Fruit fly (Drosophila melanogaster) whole organism, embryonic: ENCODE data around the gene peb.
A peak's percentile ranks its signal among the peaks of the same experiment; 100 is the strongest.

ENCODE experiments used
- ATbp ChIP-seq: fragments of 200-800 bp; sonication (Bioruptor generic); optimal IDR thresholded peaks from 2 replicates; lab custom pipeline; 2017; ENCODE audit warnings: missing biosample characterization, mild to moderate bottlenecking, missing genetic modification characterization, missing genetic modification reagents
- B-H2 ChIP-seq: fragments of 200-800 bp; sonication (Bioruptor generic); optimal IDR thresholded peaks from 2 replicates; lab custom pipeline; 2018; ENCODE audit warnings: missing biosample characterization, mild to moderate bottlenecking, missing genetic modification characterization
- CG10274 ChIP-seq: fragments of 200-800 bp; sonication (Bioruptor generic); optimal IDR thresholded peaks from 3 replicates; lab custom pipeline; 2017; ENCODE audit warnings: missing biosample characterization, mild to moderate bottlenecking, missing genetic modification characterization
- CG10462 ChIP-seq: fragments of 200-800 bp; sonication (Bioruptor generic); optimal IDR thresholded peaks from 2 replicates; lab custom pipeline; 2016; ENCODE audit warnings: missing biosample characterization, missing genetic modification characterization
- CG11093 ChIP-seq: fragments of 200-800 bp; sonication (Bioruptor generic); IDR thresholded peaks from 3 replicates; pipeline ENCODE4 v1.3.6; 2022; ENCODE audit warnings: missing biosample characterization, missing genetic modification characterization
- CG11696 ChIP-seq: fragments of 200-800 bp; sonication (Bioruptor generic); IDR thresholded peaks from 2 replicates; pipeline ENCODE4 v1.3.6; 2022; ENCODE audit warnings: missing biosample characterization, missing genetic modification characterization
- CG12299 ChIP-seq: fragments of 200-800 bp; sonication (Bioruptor generic); optimal IDR thresholded peaks from 2 replicates; lab custom pipeline; 2018; ENCODE audit warnings: missing biosample characterization, mild to moderate bottlenecking, missing genetic modification characterization
- CG1233 ChIP-seq: fragments of 200-800 bp; sonication (Bioruptor generic); optimal IDR thresholded peaks from 4 replicates; lab custom pipeline; 2018; ENCODE audit warnings: missing biosample characterization, mild to moderate bottlenecking, missing genetic modification characterization
- CG12942 ChIP-seq: fragments of 200-800 bp; sonication (Bioruptor generic); optimal IDR thresholded peaks from 3 replicates; lab custom pipeline; 2016; ENCODE audit warnings: missing biosample characterization, missing genetic modification characterization
- CG13123 ChIP-seq: fragments of 200-800 bp; sonication (Bioruptor generic); optimal IDR thresholded peaks from 2 replicates; lab custom pipeline; 2016; ENCODE audit warnings: missing biosample characterization, missing genetic modification characterization
- CG13894 ChIP-seq: fragments of 200-800 bp; sonication (Bioruptor generic); optimal IDR thresholded peaks from 3 replicates; lab custom pipeline; 2018; ENCODE audit warnings: missing biosample characterization, mild to moderate bottlenecking, missing genetic modification characterization, moderate library complexity
- CG14860 ChIP-seq: fragments of 200-800 bp; sonication (Bioruptor generic); IDR thresholded peaks from 3 replicates; pipeline ENCODE4 v1.3.6; 2022; ENCODE audit warnings: missing biosample characterization, missing genetic modification characterization; ENCODE audit not compliant: partially characterized antibody
- CG16813 ChIP-seq: fragments of 200-800 bp; sonication (Bioruptor generic); IDR thresholded peaks from 3 replicates; pipeline ENCODE4 v1.3.6; 2022; ENCODE audit warnings: missing biosample characterization, missing genetic modification characterization; ENCODE audit not compliant: partially characterized antibody
- CG18476 ChIP-seq: fragments of 200-800 bp; sonication (Bioruptor generic); optimal IDR thresholded peaks from 2 replicates; lab custom pipeline; 2016; ENCODE audit warnings: missing biosample characterization, mild to moderate bottlenecking, missing genetic modification characterization
- CG2116 ChIP-seq: fragments of 200-800 bp; sonication (Bioruptor generic); optimal IDR thresholded peaks from 3 replicates; lab custom pipeline; 2018; ENCODE audit warnings: missing biosample characterization, mild to moderate bottlenecking, missing genetic modification characterization
- CG2889 ChIP-seq: fragments of 200-800 bp; sonication (Bioruptor generic); IDR thresholded peaks from 3 replicates; pipeline ENCODE4 v1.3.6; 2022; ENCODE audit warnings: missing biosample characterization, missing genetic modification characterization
- CG42726 ChIP-seq: fragments of 200-800 bp; sonication (Bioruptor generic); IDR thresholded peaks from 2 replicates; pipeline ENCODE4 v1.3.6; 2022; ENCODE audit warnings: missing biosample characterization, missing genetic modification characterization; ENCODE audit not compliant: partially characterized antibody
- CG7786 ChIP-seq: fragments of 200-800 bp; sonication (Bioruptor generic); optimal IDR thresholded peaks from 2 replicates; lab custom pipeline; 2016; ENCODE audit warnings: missing biosample characterization, missing genetic modification characterization
- CG8281 ChIP-seq: fragments of 200-800 bp; sonication (Bioruptor generic); optimal IDR thresholded peaks from 2 replicates; lab custom pipeline; 2018; ENCODE audit warnings: missing biosample characterization, mild to moderate bottlenecking, missing genetic modification characterization, moderate library complexity
- CG9437 ChIP-seq: fragments of 200-800 bp; sonication (Bioruptor generic); optimal IDR thresholded peaks from 2 replicates; lab custom pipeline; 2018; ENCODE audit warnings: missing biosample characterization, mild to moderate bottlenecking, missing genetic modification characterization
- CG9609 ChIP-seq: fragments of 200-800 bp; sonication (Bioruptor generic); optimal IDR thresholded peaks from 3 replicates; lab custom pipeline; 2016; ENCODE audit warnings: missing biosample characterization, missing genetic modification characterization
- Chrac-16 ChIP-seq: fragments of 200-800 bp; sonication (Bioruptor generic); optimal IDR thresholded peaks from 3 replicates; lab custom pipeline; 2016; ENCODE audit warnings: missing biosample characterization, missing genetic modification characterization
- CoRest ChIP-seq: fragments of 200-800 bp; sonication (Bioruptor generic); optimal IDR thresholded peaks from 3 replicates; lab custom pipeline; 2018; ENCODE audit warnings: missing biosample characterization, mild to moderate bottlenecking, missing genetic modification characterization, moderate library complexity
- Deaf1 ChIP-seq: fragments of 200-800 bp; optimal IDR thresholded peaks from 3 replicates; lab custom pipeline; 2019; ENCODE audit warnings: missing biosample characterization, mild to moderate bottlenecking, missing genetic modification characterization, moderate library complexity
- Fer1 ChIP-seq: fragments of 200-800 bp; sonication (Bioruptor generic); optimal IDR thresholded peaks from 2 replicates; lab custom pipeline; 2017; ENCODE audit warnings: missing biosample characterization, mild to moderate bottlenecking, missing genetic modification characterization
- Kr ChIP-seq: fragments of 200-800 bp; sonication (Bioruptor generic); optimal IDR thresholded peaks from 2 replicates; lab custom pipeline; 2017; ENCODE audit warnings: missing biosample characterization, mild to moderate bottlenecking, missing genetic modification characterization
- Mad ChIP-seq: fragments of 200-800 bp; sonication (Bioruptor generic); optimal IDR thresholded peaks from 2 replicates; lab custom pipeline; 2016; ENCODE audit warnings: missing biosample characterization, missing genetic modification characterization
- Max ChIP-seq: fragments of 200-800 bp; sonication (Bioruptor generic); optimal IDR thresholded peaks from 2 replicates; lab custom pipeline; 2016; ENCODE audit warnings: missing biosample characterization, mild to moderate bottlenecking, missing genetic modification characterization
- NC2α ChIP-seq: fragments of 200-800 bp; sonication (Bioruptor generic); optimal IDR thresholded peaks from 2 replicates; lab custom pipeline; 2016; ENCODE audit warnings: missing biosample characterization, missing genetic modification characterization
- Nf-YB ChIP-seq: fragments of 200-800 bp; sonication (Bioruptor generic); optimal IDR thresholded peaks from 3 replicates; lab custom pipeline; 2019; ENCODE audit warnings: missing biosample characterization, mild to moderate bottlenecking, missing genetic modification characterization, moderate library complexity
- Oaz ChIP-seq: fragments of 200-800 bp; sonication (Bioruptor generic); IDR thresholded peaks from 2 replicates; pipeline ENCODE4 v1.3.6; 2022; ENCODE audit warnings: missing biosample characterization, missing genetic modification characterization
- Rx ChIP-seq: fragments of 200-800 bp; sonication (Bioruptor generic); IDR thresholded peaks from 2 replicates; pipeline ENCODE4 v1.3.6; 2022; ENCODE audit warnings: missing biosample characterization, missing genetic modification characterization
- ap ChIP-seq: fragments of 200-800 bp; sonication (Bioruptor generic); IDR thresholded peaks from 2 replicates; pipeline ENCODE4 v1.3.6; 2022; ENCODE audit warnings: missing biosample characterization, missing genetic modification characterization
- ase ChIP-seq: fragments of 200-800 bp; sonication (Bioruptor generic); IDR thresholded peaks from 3 replicates; pipeline ENCODE4 v1.3.6; 2022; ENCODE audit warnings: missing biosample characterization, missing genetic modification characterization
- btn ChIP-seq: fragments of 200-800 bp; sonication (Bioruptor generic); optimal IDR thresholded peaks from 2 replicates; lab custom pipeline; 2016; ENCODE audit warnings: missing biosample characterization, missing genetic modification characterization
- cato ChIP-seq: fragments of 200-800 bp; sonication (Bioruptor generic); optimal IDR thresholded peaks from 2 replicates; lab custom pipeline; 2016; ENCODE audit warnings: missing biosample characterization, missing genetic modification characterization, borderline replicate concordance
- cg ChIP-seq: fragments of 200-800 bp; sonication (Bioruptor generic); optimal IDR thresholded peaks from 3 replicates; lab custom pipeline; 2019; ENCODE audit warnings: missing biosample characterization, mild to moderate bottlenecking, missing genetic modification characterization, moderate library complexity
- chif ChIP-seq, 2 experiments: fragments of 200-800 bp; sonication (Bioruptor generic); optimal IDR thresholded peaks; 3 replicates each; lab custom pipeline; 2016; ENCODE audit warnings: missing biosample characterization in 2 of 2, missing genetic modification characterization in 2 of 2
- ci ChIP-seq: fragments of 200-800 bp; sonication (Bioruptor generic); IDR thresholded peaks from 3 replicates; pipeline ENCODE4 v1.3.6; 2022; ENCODE audit warnings: missing biosample characterization, missing genetic modification characterization
- corto ChIP-seq: fragments of 200-800 bp; sonication (Bioruptor generic); optimal IDR thresholded peaks from 2 replicates; lab custom pipeline; 2016; ENCODE audit warnings: missing biosample characterization, mild to moderate bottlenecking, missing genetic modification characterization, moderate library complexity
- ewg ChIP-seq: fragments of 200-800 bp; sonication (Bioruptor generic); optimal IDR thresholded peaks from 3 replicates; lab custom pipeline; 2017; ENCODE audit warnings: mild to moderate bottlenecking, missing biosample characterization, missing genetic modification reagents, missing genetic modification characterization
- gt ChIP-seq: fragments of 200-800 bp; sonication (Bioruptor generic); IDR thresholded peaks from 2 replicates; pipeline ENCODE4 v1.3.6; 2022; ENCODE audit warnings: missing biosample characterization, missing genetic modification characterization
- knrl ChIP-seq: fragments of 200-800 bp; sonication (Bioruptor generic); IDR thresholded peaks from 3 replicates; pipeline ENCODE4 v1.3.6; 2022; ENCODE audit warnings: missing biosample characterization, missing genetic modification characterization; ENCODE audit not compliant: partially characterized antibody
- org-1 ChIP-seq: fragments of 200-800 bp; sonication (Bioruptor generic); optimal IDR thresholded peaks from 2 replicates; lab custom pipeline; 2017; ENCODE audit warnings: missing biosample characterization, missing genetic modification characterization
- p53 ChIP-seq: fragments of 200-800 bp; sonication (Bioruptor generic); optimal IDR thresholded peaks from 2 replicates; lab custom pipeline; 2016; ENCODE audit warnings: missing biosample characterization, missing genetic modification characterization
- peb ChIP-seq: fragments of 200-800 bp; sonication (Bioruptor generic); IDR thresholded peaks from 2 replicates; pipeline ENCODE4 v1.3.6; 2022; ENCODE audit warnings: missing biosample characterization, missing genetic modification characterization
- sens-2 ChIP-seq: fragments of 200-800 bp; sonication (Bioruptor generic); IDR thresholded peaks from 2 replicates; pipeline ENCODE4 v1.3.6; 2022; ENCODE audit warnings: missing biosample characterization, missing genetic modification characterization
- sisA ChIP-seq: fragments of 200-800 bp; sonication (Bioruptor generic); IDR thresholded peaks from 2 replicates; pipeline ENCODE4 v1.3.6; 2022; ENCODE audit warnings: missing biosample characterization, missing genetic modification characterization
- slbo ChIP-seq: fragments of 200-800 bp; sonication (Bioruptor generic); IDR thresholded peaks from 2 replicates; pipeline ENCODE4 v1.3.6; 2022; ENCODE audit warnings: missing biosample characterization, missing genetic modification characterization
- stwl ChIP-seq: fragments of 200-800 bp; sonication (Bioruptor generic); optimal IDR thresholded peaks from 3 replicates; lab custom pipeline; 2018; ENCODE audit warnings: missing biosample characterization, mild to moderate bottlenecking, missing genetic modification characterization, moderate library complexity
- tap ChIP-seq: fragments of 200-800 bp; optimal IDR thresholded peaks from 3 replicates; lab custom pipeline; 2019; ENCODE audit warnings: missing biosample characterization, mild to moderate bottlenecking, missing genetic modification characterization, moderate library complexity

peb gene

DNA sequence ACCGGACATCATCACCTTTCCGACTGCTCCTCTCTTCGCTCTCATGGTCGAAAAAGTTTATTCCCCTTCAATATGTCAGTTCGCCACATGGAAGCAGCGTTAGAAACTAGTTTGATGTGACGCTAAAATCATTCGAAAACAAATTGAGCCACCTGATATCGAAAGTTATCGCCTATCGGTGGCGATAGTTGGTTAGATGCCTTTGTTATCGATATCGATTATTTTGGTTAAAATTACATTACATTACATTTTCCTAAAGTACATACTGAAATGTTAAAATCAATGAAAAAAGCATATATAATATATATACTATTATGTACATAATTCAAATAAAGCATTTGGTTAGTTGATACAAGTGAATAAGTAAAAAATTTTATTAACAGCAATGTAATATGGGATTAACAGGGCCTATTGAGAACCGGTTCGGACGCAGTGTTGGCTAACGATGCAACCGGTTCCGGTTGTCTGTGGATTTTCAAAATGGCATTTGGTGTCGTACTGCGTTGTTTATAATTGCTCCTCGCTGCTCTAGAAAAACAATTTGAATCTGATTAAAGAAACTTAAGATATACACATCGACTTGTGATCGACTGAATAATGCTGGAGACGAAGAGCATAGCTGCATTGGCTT lies 18.6 kb downstream of the peb start, which contains the start of the genes Alms1a and pon (continued):
- no peak for TF ChIP-seq ase
- TF ChIP-seq sisA (GFP tag; lab: Robert Waterston, UW): no peak
- TF ChIP-seq Nf-YB: no peak
- TF ChIP-seq ap (GFP tag; lab: Robert Waterston, UW): no peak
- TF ChIP-seq corto (GFP tag; lab: Kevin White, UChicago): no peak
- no peak for TF ChIP-seq peb
- TF ChIP-seq CG11093 (GFP tag; lab: Robert Waterston, UW): no peak
- TF ChIP-seq org-1 (GFP tag; lab: Kevin White, UChicago): no peak
- TF ChIP-seq CG13894 (tag; lab: Kevin White, UChicago): no peak
- TF ChIP-seq slbo (GFP tag; lab: Robert Waterston, UW): no peak
- TF ChIP-seq chif (GFP tag; optimal IDR thresholded peaks at IDR 0.05; lab: Kevin White, UChicago): no peak
- no peak for TF ChIP-seq CG7786 (GFP tag; lab: Kevin White, UChicago)
- peak; percentile 35 for TF ChIP-seq CG2116 (GFP tag; lab: Kevin White, UChicago)
- TF ChIP-seq CG16813 (GFP tag; lab: Robert Waterston, UW): peak; percentile 82
- no peak for TF ChIP-seq gt (GFP tag; lab: Robert Waterston, UW)
- TF ChIP-seq Deaf1 (tag; lab: Kevin White, UChicago): no peak
- no peak for TF ChIP-seq CG8281
- TF ChIP-seq CG14860 (GFP tag; lab: Robert Waterston, UW): peak; percentile 93
- no peak for TF ChIP-seq CG2889 (GFP tag; lab: Robert Waterston, UW)
- no peak for TF ChIP-seq tap (tag; lab: Kevin White, UChicago)
- TF ChIP-seq ATbp (GFP tag; lab: Kevin White, UChicago): no peak
- peak; percentile 51; the same call in 1 of the 3 replicates for TF ChIP-seq knrl (GFP tag; lab: Robert Waterston, UW)
- no peak for TF ChIP-seq Rx (GFP tag; lab: Robert Waterston, UW)
- no peak for TF ChIP-seq B-H2 (GFP tag; lab: Kevin White, UChicago)
- no peak for TF ChIP-seq Mad (GFP tag; lab: Kevin White, UChicago)
- TF ChIP-seq CG10274 (GFP tag; lab: Kevin White, UChicago): no peak
- no peak for TF ChIP-seq NC2α (GFP tag; lab: Kevin White, UChicago)
- TF ChIP-seq CG12299: no peak
- no peak for TF ChIP-seq CG9609 (GFP tag; lab: Kevin White, UChicago)
- no peak for TF ChIP-seq CG13123 (GFP tag; lab: Kevin White, UChicago)
- TF ChIP-seq ewg: no peak
- no peak for TF ChIP-seq cato (GFP tag; lab: Kevin White, UChicago)
- TF ChIP-seq CG11696: no peak
- TF ChIP-seq ci: no peak
- no peak for TF ChIP-seq btn (GFP tag; lab: Kevin White, UChicago)
- TF ChIP-seq CoRest (tag; lab: Kevin White, UChicago): no peak
- TF ChIP-seq Fer1 (GFP tag; lab: Kevin White, UChicago): no peak
- TF ChIP-seq CG12942 (GFP tag; lab: Kevin White, UChicago): no peak
- TF ChIP-seq Kr (GFP tag; lab: Kevin White, UChicago): no peak
- TF ChIP-seq CG42726 (GFP tag; lab: Robert Waterston, UW): no peak
- no peak for TF ChIP-seq CG18476
- TF ChIP-seq CG1233 (GFP tag; lab: Kevin White, UChicago): no peak
- no peak for TF ChIP-seq Oaz
- TF ChIP-seq stwl: peak; percentile 60
- TF ChIP-seq sens-2 (GFP tag; lab: Robert Waterston, UW): no peak
- TF ChIP-seq CG10462 (GFP tag; lab: Kevin White, UChicago): no peak
- no peak for TF ChIP-seq cg (GFP tag; lab: Kevin White, UChicago)
- no peak for TF ChIP-seq p53 (GFP tag; lab: Kevin White, UChicago)
- TF ChIP-seq Max (GFP tag; lab: Kevin White, UChicago): no peak
- TF ChIP-seq Chrac-16: no peak
- no peak for TF ChIP-seq CG9437 (GFP tag; lab: Kevin White, UChicago)
